Fruit fly (Drosophila melanogaster) whole organism, embryonic: ENCODE measurements around the gene Prx4.

Experiments
- CG10209 ChIP-seq: fragments of 200-800 bp; sonication (Bioruptor generic); optimal IDR thresholded peaks from 3 replicates; lab custom pipeline; 2017; ENCODE audit warnings: missing biosample characterization, mild to moderate bottlenecking, missing genetic modification characterization, missing genetic modification reagents
- CG1024 ChIP-seq: fragments of 200-800 bp; sonication (Bioruptor generic); IDR thresholded peaks from 2 replicates; pipeline ENCODE4 v1.3.6; 2022; ENCODE audit warnings: missing biosample characterization, missing genetic modification characterization
- CG10543 ChIP-seq: fragments of 200-800 bp; sonication (Bioruptor generic); optimal IDR thresholded peaks from 3 replicates; lab custom pipeline; 2017; ENCODE audit warnings: missing biosample characterization, mild to moderate bottlenecking, missing genetic modification characterization, moderate library complexity
- CG10565 ChIP-seq: fragments of 200-800 bp; sonication (Bioruptor generic); optimal IDR thresholded peaks from 3 replicates; lab custom pipeline; 2016; ENCODE audit warnings: missing biosample characterization, mild to moderate bottlenecking, missing genetic modification characterization
- CG11085 ChIP-seq: fragments of 200-800 bp; sonication (Bioruptor generic); IDR thresholded peaks from 2 replicates; pipeline ENCODE4 v1.3.6; 2022; ENCODE audit warnings: missing biosample characterization, missing genetic modification characterization
- CG12391 ChIP-seq: fragments of 200-800 bp; sonication (Bioruptor generic); optimal IDR thresholded peaks from 3 replicates; lab custom pipeline; 2018; ENCODE audit warnings: missing biosample characterization, mild to moderate bottlenecking, missing genetic modification characterization, moderate library complexity
- CG13424 ChIP-seq: fragments of 200-800 bp; sonication (Bioruptor generic); optimal IDR thresholded peaks from 2 replicates; lab custom pipeline; 2019; ENCODE audit warnings: missing biosample characterization, mild to moderate bottlenecking, missing genetic modification characterization, moderate library complexity
- CG14710 ChIP-seq: fragments of 200-800 bp; sonication (Bioruptor generic); optimal IDR thresholded peaks from 3 replicates; lab custom pipeline; 2019; ENCODE audit warnings: missing biosample characterization, mild to moderate bottlenecking, missing genetic modification characterization, moderate library complexity
- CG15269 ChIP-seq: fragments of 200-800 bp; sonication (Bioruptor generic); optimal IDR thresholded peaks from 2 replicates; lab custom pipeline; 2018; ENCODE audit warnings: missing biosample characterization, mild to moderate bottlenecking, missing genetic modification characterization, moderate library complexity
- CG1529 ChIP-seq: fragments of 200-800 bp; sonication (Bioruptor generic); optimal IDR thresholded peaks from 3 replicates; lab custom pipeline; 2018; ENCODE audit warnings: missing biosample characterization, missing genetic modification characterization
- CG16779 ChIP-seq: fragments of 200-800 bp; sonication (Bioruptor generic); IDR thresholded peaks from 2 replicates; pipeline ENCODE4 v1.3.6; 2022; ENCODE audit warnings: missing biosample characterization, missing genetic modification characterization
- CG30403 ChIP-seq: fragments of 200-800 bp; sonication (Bioruptor generic); optimal IDR thresholded peaks from 3 replicates; lab custom pipeline; 2016; ENCODE audit warnings: missing biosample characterization, missing genetic modification characterization
- CG7963 ChIP-seq: fragments of 200-800 bp; sonication (Bioruptor generic); IDR thresholded peaks from 3 replicates; pipeline ENCODE4 v1.3.6; 2022; ENCODE audit warnings: missing biosample characterization, missing genetic modification characterization; ENCODE audit not compliant: partially characterized antibody
- CG8089 ChIP-seq: fragments of 200-800 bp; sonication (Bioruptor generic); optimal IDR thresholded peaks from 3 replicates; lab custom pipeline; 2016; ENCODE audit warnings: missing biosample characterization, missing genetic modification characterization
- CG8359 ChIP-seq: fragments of 200-800 bp; sonication (Bioruptor generic); optimal IDR thresholded peaks from 2 replicates; lab custom pipeline; 2017; ENCODE audit warnings: missing biosample characterization, mild to moderate bottlenecking, missing genetic modification characterization, borderline replicate concordance
- CG8388 ChIP-seq: fragments of 200-800 bp; sonication (Bioruptor generic); optimal IDR thresholded peaks from 2 replicates; lab custom pipeline; 2019; ENCODE audit warnings: missing biosample characterization, mild to moderate bottlenecking, missing genetic modification characterization, moderate library complexity
- CG8924 ChIP-seq: fragments of 200-800 bp; optimal IDR thresholded peaks from 3 replicates; lab custom pipeline; 2019; ENCODE audit warnings: missing biosample characterization, mild to moderate bottlenecking, missing genetic modification characterization, moderate library complexity
- Fer3 ChIP-seq: fragments of 200-800 bp; sonication (Bioruptor generic); optimal IDR thresholded peaks from 2 replicates; lab custom pipeline; 2018; ENCODE audit warnings: missing biosample characterization, mild to moderate bottlenecking, missing genetic modification characterization, moderate library complexity
- Hey ChIP-seq: fragments of 200-800 bp; sonication (Bioruptor generic); optimal IDR thresholded peaks from 3 replicates; lab custom pipeline; 2018; ENCODE audit warnings: missing biosample characterization, mild to moderate bottlenecking, missing genetic modification characterization
- Mad ChIP-seq: fragments of 200-800 bp; sonication (Bioruptor generic); optimal IDR thresholded peaks from 2 replicates; lab custom pipeline; 2016; ENCODE audit warnings: missing biosample characterization, missing genetic modification characterization
- Med ChIP-seq: fragments of 200-800 bp; sonication (Bioruptor generic); peaks from one replicate; lab custom pipeline; 2016; ENCODE audit warnings: missing biosample characterization, missing genetic modification characterization, mild to moderate bottlenecking, inconsistent platforms, moderate library complexity
- Mrtf ChIP-seq: fragments of 200-800 bp; sonication (Bioruptor generic); IDR thresholded peaks from 3 replicates; pipeline ENCODE4 v1.3.6; 2022; ENCODE audit warnings: missing biosample characterization, missing genetic modification characterization
- NFAT ChIP-seq: fragments of 200-800 bp; sonication (Bioruptor generic); IDR thresholded peaks from 2 replicates; pipeline ENCODE4 v1.3.6; 2022; ENCODE audit warnings: missing biosample characterization, missing genetic modification characterization
- Nf-YB ChIP-seq: fragments of 200-800 bp; sonication (Bioruptor generic); optimal IDR thresholded peaks from 3 replicates; lab custom pipeline; 2019; ENCODE audit warnings: missing biosample characterization, mild to moderate bottlenecking, missing genetic modification characterization, moderate library complexity
- Pdp1 ChIP-seq, 2 experiments: fragments of 200-800 bp; sonication (Bioruptor generic); optimal IDR thresholded peaks; 3 replicates each; lab custom pipeline; 2016; ENCODE audit warnings: missing biosample characterization in 2 of 2, missing genetic modification characterization in 2 of 2, mild to moderate bottlenecking in 1 of 2, moderate library complexity in 1 of 2
- Spps ChIP-seq: fragments of 200-800 bp; sonication (Bioruptor generic); optimal IDR thresholded peaks from 2 replicates; lab custom pipeline; 2018; ENCODE audit warnings: missing biosample characterization, mild to moderate bottlenecking, missing genetic modification characterization
- Ssrp ChIP-seq: fragments of 200-800 bp; sonication (Bioruptor generic); optimal IDR thresholded peaks from 2 replicates; lab custom pipeline; 2018; ENCODE audit warnings: missing biosample characterization, mild to moderate bottlenecking, missing genetic modification characterization, moderate library complexity
- Xbp1 ChIP-seq: fragments of 200-800 bp; sonication (Bioruptor generic); optimal IDR thresholded peaks from 3 replicates; lab custom pipeline; 2016; ENCODE audit warnings: missing biosample characterization, mild to moderate bottlenecking, missing genetic modification characterization
- YL-1 ChIP-seq: fragments of 200-800 bp; sonication (Bioruptor generic); optimal IDR thresholded peaks from 3 replicates; lab custom pipeline; 2017; ENCODE audit warnings: missing biosample characterization, mild to moderate bottlenecking, missing genetic modification characterization
- cad ChIP-seq: fragments of >200 bp; optimal IDR thresholded peaks from 2 replicates; lab custom pipeline; 2017; ENCODE audit warnings: missing biosample characterization, missing genetic modification characterization
- dm ChIP-seq: fragments of 200-800 bp; sonication (Bioruptor generic); optimal IDR thresholded peaks from 3 replicates; lab custom pipeline; 2016; ENCODE audit warnings: missing biosample characterization, missing genetic modification characterization
- gsb-n ChIP-seq: fragments of 200-800 bp; sonication (Bioruptor generic); optimal IDR thresholded peaks from 3 replicates; lab custom pipeline; 2018; ENCODE audit warnings: missing biosample characterization, mild to moderate bottlenecking, missing genetic modification characterization
- ham ChIP-seq: fragments of 200-800 bp; sonication (Bioruptor generic); IDR thresholded peaks from 2 replicates; pipeline ENCODE4 v1.3.6; 2022; ENCODE audit warnings: missing biosample characterization, missing genetic modification characterization
- hkb ChIP-seq, 2 experiments: fragments of 200-800 bp in 1 of 2; fragments of >200 bp in 1 of 2; sonication (Bioruptor generic) in 1 of 2; IDR thresholded peaks in 1 of 2; optimal IDR thresholded peaks in 1 of 2; 2 replicates each; pipeline versions ENCODE4 v1.3.6 to Lab custom; 2017 to 2022; ENCODE audit warnings: missing biosample characterization in 1 of 2, missing genetic modification characterization in 1 of 2
- ind ChIP-seq: fragments of 200-800 bp; sonication (Bioruptor generic); optimal IDR thresholded peaks from 3 replicates; lab custom pipeline; 2016; ENCODE audit warnings: missing biosample characterization, missing genetic modification characterization
- jing ChIP-seq: fragments of 200-800 bp; sonication (Bioruptor generic); optimal IDR thresholded peaks from 2 replicates; lab custom pipeline; 2018; ENCODE audit warnings: missing biosample characterization, mild to moderate bottlenecking, missing genetic modification characterization
- kah ChIP-seq: fragments of 200-800 bp; sonication (Bioruptor generic); optimal IDR thresholded peaks from 2 replicates; lab custom pipeline; 2018; ENCODE audit warnings: missing biosample characterization, mild to moderate bottlenecking, missing genetic modification characterization
- odd ChIP-seq: fragments of 200-800 bp; sonication (Bioruptor generic); optimal IDR thresholded peaks from 2 replicates; lab custom pipeline; 2017; ENCODE audit warnings: missing biosample characterization, mild to moderate bottlenecking, missing genetic modification characterization
- onecut ChIP-seq: fragments of 200-800 bp; sonication (Bioruptor generic); IDR thresholded peaks from 2 replicates; pipeline ENCODE4 v1.3.6; 2022; ENCODE audit warnings: missing biosample characterization, missing genetic modification characterization
- row ChIP-seq: fragments of 200-800 bp; sonication (Bioruptor generic); IDR thresholded peaks from 3 replicates; pipeline ENCODE4 v1.3.6; 2022; ENCODE audit warnings: missing biosample characterization, missing genetic modification characterization
- sens ChIP-seq: fragments of 200-800 bp; sonication (Bioruptor generic); peaks from one replicate; lab custom pipeline; 2016; ENCODE audit warnings: missing biosample characterization, missing genetic modification characterization
- slou ChIP-seq: fragments of 200-800 bp; sonication (Bioruptor generic); optimal IDR thresholded peaks from 3 replicates; lab custom pipeline; 2016; ENCODE audit warnings: missing biosample characterization, missing genetic modification characterization
- slp2 ChIP-seq: fragments of 200-800 bp; sonication (Bioruptor generic); optimal IDR thresholded peaks from 2 replicates; lab custom pipeline; 2016; ENCODE audit warnings: missing biosample characterization, missing genetic modification characterization
- tll ChIP-seq, 2 experiments: fragments of 200-800 bp in 1 of 2; fragments of >200 bp in 1 of 2; sonication (Bioruptor generic) in 1 of 2; optimal IDR thresholded peaks; 2 replicates each; lab custom pipeline; 2017 to 2019; ENCODE audit warnings: missing biosample characterization in 2 of 2, missing genetic modification characterization in 2 of 2, mild to moderate bottlenecking in 1 of 2, moderate library complexity in 1 of 2
- trh ChIP-seq: fragments of 200-800 bp; sonication (Bioruptor generic); optimal IDR thresholded peaks from 2 replicates; lab custom pipeline; 2016; ENCODE audit warnings: missing biosample characterization, missing genetic modification characterization
- unc-4 ChIP-seq: fragments of 200-800 bp; sonication (Bioruptor generic); IDR thresholded peaks from 2 replicates; pipeline ENCODE4 v1.3.6; 2022; ENCODE audit warnings: missing biosample characterization, missing genetic modification characterization; ENCODE audit not compliant: partially characterized antibody
- zfh2 ChIP-seq: fragments of 200-800 bp; sonication (Bioruptor generic); optimal IDR thresholded peaks from 2 replicates; lab custom pipeline; 2016; ENCODE audit warnings: missing biosample characterization, missing genetic modification characterization

The Prx4 gene

DNA sequence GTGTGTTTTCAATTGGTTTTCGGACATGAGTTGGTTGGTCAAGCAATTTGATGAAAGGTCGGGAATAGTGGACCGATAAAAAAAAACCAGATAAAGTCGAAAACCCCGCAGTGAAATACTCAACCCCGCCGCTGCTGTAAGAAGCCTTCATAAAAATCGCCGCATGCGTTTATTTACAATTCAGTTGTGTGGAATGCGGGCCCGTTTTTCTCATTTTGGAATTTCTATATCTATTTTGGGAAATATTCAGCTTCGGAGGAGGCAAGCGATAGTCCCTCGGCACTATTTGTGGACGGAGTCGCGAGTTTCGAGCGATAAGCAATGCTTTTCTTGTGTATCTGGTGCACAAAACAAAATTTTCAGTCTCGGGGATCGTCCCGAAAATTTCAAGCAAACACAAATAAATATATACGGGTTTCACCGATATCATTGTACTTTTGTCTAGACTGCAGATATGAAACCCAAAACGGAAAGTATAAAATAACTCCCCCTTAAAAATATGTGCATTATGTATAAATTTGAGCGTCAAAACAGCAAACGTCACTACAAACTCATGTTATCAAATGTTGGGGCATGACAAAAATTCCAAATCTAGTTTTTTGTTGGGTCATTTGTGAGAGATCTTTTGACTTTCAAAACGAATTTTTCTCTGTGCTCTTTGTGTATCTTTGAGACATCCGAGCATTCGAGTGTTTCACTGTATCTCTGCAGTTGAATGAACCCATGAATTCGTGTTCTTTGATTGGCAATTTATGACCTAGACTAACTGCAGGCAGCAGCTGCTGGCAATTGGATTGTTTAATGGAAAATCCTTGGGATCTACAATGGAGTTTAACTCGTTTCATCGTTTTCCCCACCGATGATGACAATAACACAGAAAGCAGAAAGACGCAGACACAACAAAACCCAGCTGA is 17.1 kb downstream of the Prx4 start (continued):
- TF ChIP-seq tll (GFP tag; optimal IDR thresholded peaks at IDR 0.05; lab: Kevin White, UChicago), result no peak
- TF ChIP-seq ham (GFP tag; lab: Robert Waterston, UW), result no peak
- TF ChIP-seq sens (GFP tag; lab: Kevin White, UChicago), result peak; percentile 87
- no peak for TF ChIP-seq Mrtf (GFP tag; lab: Robert Waterston, UW)
- no peak for TF ChIP-seq CG7963 (GFP tag; lab: Robert Waterston, UW)
- peak; percentile 29 for TF ChIP-seq CG8388 (GFP tag; lab: Kevin White, UChicago)
- TF ChIP-seq CG15269 (tag; lab: Kevin White, UChicago), result peak; percentile 47
- peak; percentile 37 for TF ChIP-seq CG30403
- TF ChIP-seq Mad (GFP tag; lab: Kevin White, UChicago), result no peak
- TF ChIP-seq CG14710, result peak; percentile 30
- no peak for TF ChIP-seq NFAT
- peak; percentile 35 for TF ChIP-seq CG8924
- TF ChIP-seq jing, result no peak
- peak; percentile 9 for TF ChIP-seq slp2 (GFP tag; lab: Kevin White, UChicago)
- no peak for TF ChIP-seq CG8359 (GFP tag; lab: Kevin White, UChicago)
- no peak for TF ChIP-seq CG11085 (GFP tag; lab: Robert Waterston, UW)
- TF ChIP-seq slou (GFP tag; lab: Kevin White, UChicago), result no peak
- no peak for TF ChIP-seq Fer3 (tag; lab: Kevin White, UChicago)
- TF ChIP-seq Med (GFP tag; lab: Kevin White, UChicago), result peak; percentile 42
- TF ChIP-seq Pdp1 (GFP tag; optimal IDR thresholded peaks at IDR 0.05; lab: Kevin White, UChicago), result peak in 1 of 2 experiments; percentile 36
- TF ChIP-seq gsb-n (tag; lab: Kevin White, UChicago), result peak; percentile 47
- TF ChIP-seq CG10565 (GFP tag; lab: Kevin White, UChicago), result no peak
- TF ChIP-seq Spps (tag; lab: Kevin White, UChicago), result peak; percentile 22
- TF ChIP-seq zfh2 (GFP tag; lab: Kevin White, UChicago), result no peak
- no peak for TF ChIP-seq cad (GFP tag; lab: Kevin White, UChicago)
- TF ChIP-seq YL-1 (GFP tag; lab: Kevin White, UChicago), result no peak
- peak; percentile 52 for TF ChIP-seq CG13424 (tag; lab: Kevin White, UChicago)
- TF ChIP-seq CG1024, result no peak
- TF ChIP-seq Hey (tag; lab: Kevin White, UChicago), result no peak
- no peak for TF ChIP-seq unc-4 (GFP tag; lab: Robert Waterston, UW)
- no peak for TF ChIP-seq trh (GFP tag; lab: Kevin White, UChicago)
- TF ChIP-seq odd (GFP tag; lab: Kevin White, UChicago), result peak; percentile 37
- peak; percentile 18 for TF ChIP-seq CG10209 (GFP tag; lab: Kevin White, UChicago)
- peak; percentile 20 for TF ChIP-seq CG10543 (GFP tag; lab: Kevin White, UChicago)
- TF ChIP-seq hkb (optimal IDR thresholded peaks at IDR 0.05; lab: Kevin White, UChicago), result no peak
- 0 out of 2 replicates have a peak, but pooled peaks have one; percentile 15 for TF ChIP-seq hkb (GFP tag; IDR thresholded peaks at IDR 0.05; lab: Robert Waterston, UW)
- peak; percentile 33 for TF ChIP-seq Nf-YB (GFP tag; lab: Kevin White, UChicago)
- TF ChIP-seq kah (GFP tag; lab: Kevin White, UChicago), result peak; percentile 36
- no peak for TF ChIP-seq onecut (GFP tag; lab: Robert Waterston, UW)
- no peak for TF ChIP-seq dm
- TF ChIP-seq row, result peak; percentile 37
- TF ChIP-seq Xbp1, result no peak
- no peak for TF ChIP-seq CG8089 (GFP tag; lab: Kevin White, UChicago)
- no peak for TF ChIP-seq CG16779 (GFP tag; lab: Robert Waterston, UW)
- peak; percentile 10 for TF ChIP-seq ind (GFP tag; lab: Kevin White, UChicago)
- peak; percentile 36 for TF ChIP-seq CG12391 (tag; lab: Kevin White, UChicago)
- peak; percentile 45 for TF ChIP-seq Ssrp
- TF ChIP-seq CG1529 (GFP tag; lab: Kevin White, UChicago), result peak; percentile 46
